Fruit fly (Drosophila melanogaster): Measurements from ENCODE around the gene vig.
A peak's percentile ranks its signal among the peaks of the same experiment; 100 is the strongest.

Gene vig

DNA sequence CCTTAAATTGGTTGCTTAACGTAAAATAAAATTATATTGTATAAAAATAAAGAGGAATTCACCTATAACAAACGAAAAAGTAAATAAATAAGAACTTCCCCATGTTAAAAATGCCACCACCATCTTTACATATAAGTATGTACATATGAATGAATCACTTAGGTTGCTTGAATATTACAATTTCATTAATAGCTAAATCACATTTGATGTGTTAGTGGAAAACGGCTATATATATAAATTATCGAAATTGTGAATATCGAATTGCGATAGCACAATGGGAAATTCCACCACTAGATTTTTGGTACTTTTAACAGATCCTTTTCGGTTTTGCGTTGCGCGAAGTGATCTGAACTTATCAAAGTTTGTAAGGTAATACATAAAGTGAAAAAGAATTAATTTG lies 8.7 kb downstream of the vig start, which contains the start of the genes solo and vas (continued):
- TF ChIP-seq sisA (GFP tag; IDR thresholded peaks at IDR 0.05), result 0 out of 2 replicates have a peak, but pooled peaks have one; percentile 22
- TF ChIP-seq CG9817 (tag; optimal IDR thresholded peaks at IDR 0.05), result peak; percentile 66
- no peak for TF ChIP-seq Bdp1 (GFP tag; optimal IDR thresholded peaks at IDR 0.05)
- TF ChIP-seq CG15269 (tag; optimal IDR thresholded peaks at IDR 0.05), result peak; percentile 69
- no peak; the same call in 2 of the 3 replicates for TF ChIP-seq CG11695 (GFP tag; IDR thresholded peaks at IDR 0.05)
- peak; percentile 7 for TF ChIP-seq CG17568 (GFP tag; optimal IDR thresholded peaks at IDR 0.05)
- no peak for TF ChIP-seq gcm2 (GFP tag; optimal IDR thresholded peaks at IDR 0.05)
- peak; percentile 49 for TF ChIP-seq CG15479 (GFP tag; optimal IDR thresholded peaks at IDR 0.05)
- peak; percentile 66 for TF ChIP-seq CG13424 (tag; optimal IDR thresholded peaks at IDR 0.05)
- no peak for TF ChIP-seq CG14050 (GFP tag; IDR thresholded peaks at IDR 0.05)
- peak; percentile 41; the same call in 1 of the 2 replicates for TF ChIP-seq HLH3B (GFP tag; IDR thresholded peaks at IDR 0.05)
- TF ChIP-seq crol (GFP tag; IDR thresholded peaks at IDR 0.05), result no peak
- no peak for TF ChIP-seq CG6765 (GFP tag; optimal IDR thresholded peaks at IDR 0.05)
- TF ChIP-seq E2f2 (GFP tag; IDR thresholded peaks at IDR 0.05), result peak; percentile 30
- TF ChIP-seq YL-1 (GFP tag; optimal IDR thresholded peaks at IDR 0.05), result peak; percentile 32
- no peak for TF ChIP-seq cwo (GFP tag; optimal IDR thresholded peaks at IDR 0.05)
- TF ChIP-seq sim (GFP tag; IDR thresholded peaks at IDR 0.05), result no peak
- TF ChIP-seq Mes4 (GFP tag; optimal IDR thresholded peaks at IDR 0.05), result no peak
- peak; percentile 27 for TF ChIP-seq CG4707 (GFP tag; optimal IDR thresholded peaks at IDR 0.05)
- no peak for TF ChIP-seq CG8478 (optimal IDR thresholded peaks at IDR 0.05)
- TF ChIP-seq Spps (tag; optimal IDR thresholded peaks at IDR 0.05), result no peak
- TF ChIP-seq ewg (GFP tag; optimal IDR thresholded peaks at IDR 0.05), result peak; percentile 23
- TF ChIP-seq D19B (GFP tag; optimal IDR thresholded peaks at IDR 0.05), result no peak
- no peak for TF ChIP-seq gfzf (GFP tag; optimal IDR thresholded peaks at IDR 0.05)
- TF ChIP-seq CG7963 (GFP tag; IDR thresholded peaks at IDR 0.05; ENCODE audit: partially characterized antibody), result no peak
- TF ChIP-seq disco-r (GFP tag; optimal IDR thresholded peaks at IDR 0.05), result no peak
- TF ChIP-seq gem (tag; optimal IDR thresholded peaks at IDR 0.05), result peak; percentile 78
- TF ChIP-seq dati (GFP tag; IDR thresholded peaks at IDR 0.05), result no peak
- peak; percentile 61 for TF ChIP-seq BEAF-32 (GFP tag; optimal IDR thresholded peaks at IDR 0.05)
- TF ChIP-seq E2f1 (GFP tag; IDR thresholded peaks at IDR 0.05), result no peak; the same call in 1 of the 2 replicates
- no peak for TF ChIP-seq HLHmδ (GFP tag; optimal IDR thresholded peaks at IDR 0.05)
- TF ChIP-seq Bteb2 (GFP tag; optimal IDR thresholded peaks at IDR 0.05), result no peak
- TF ChIP-seq CG8924 (tag; optimal IDR thresholded peaks at IDR 0.05), result peak; percentile 64
- no peak for TF ChIP-seq dm (GFP tag; optimal IDR thresholded peaks at IDR 0.05)
- no peak for TF ChIP-seq otp (GFP tag; IDR thresholded peaks at IDR 0.05)
- no peak for TF ChIP-seq fd64A (GFP tag; optimal IDR thresholded peaks at IDR 0.05)
- no peak for TF ChIP-seq zfh2 (GFP tag; optimal IDR thresholded peaks at IDR 0.05)
- no peak for TF ChIP-seq HmgD (GFP tag; optimal IDR thresholded peaks at IDR 0.05)
- TF ChIP-seq jigr1 (GFP tag; IDR thresholded peaks at IDR 0.05), result no peak
- TF ChIP-seq Xbp1 (GFP tag; optimal IDR thresholded peaks at IDR 0.05), result peak; percentile 59
- TF ChIP-seq CG3838 (GFP tag; optimal IDR thresholded peaks at IDR 0.05), result no peak
- TF ChIP-seq CG12104 (GFP tag; optimal IDR thresholded peaks at IDR 0.05), result no peak
- TF ChIP-seq pfk (GFP tag; optimal IDR thresholded peaks at IDR 0.05), result no peak
- TF ChIP-seq CG4424 (GFP tag; optimal IDR thresholded peaks at IDR 0.05), result peak; percentile 23
- no peak for TF ChIP-seq CG13624 (GFP tag; optimal IDR thresholded peaks at IDR 0.05)
- TF ChIP-seq CG6854 (GFP tag; optimal IDR thresholded peaks at IDR 0.05), result no peak
- no peak for TF ChIP-seq Taf1 (GFP tag; IDR thresholded peaks at IDR 0.05)
- TF ChIP-seq CG8281 (tag; optimal IDR thresholded peaks at IDR 0.05), result no peak
- TF ChIP-seq CHES-1-like (GFP tag; optimal IDR thresholded peaks at IDR 0.05), result peak; percentile 12
- TF ChIP-seq rib (GFP tag; IDR thresholded peaks at IDR 0.05), result no peak
- TF ChIP-seq CG8359 (GFP tag; optimal IDR thresholded peaks at IDR 0.05; ENCODE audit: borderline replicate concordance), result no peak
- peak; percentile 50 for TF ChIP-seq Chrac-16 (GFP tag; optimal IDR thresholded peaks at IDR 0.05)

Measured in whole organism, embryonic.